Worm (Caenorhabditis elegans): Measurements from ENCODE around the gene T26C5.5.

Gene T26C5.5

ce11 chrII:9236283-9236682 lies 10.3 kb downstream of the T26C5.5 start, which contains the start of gene T26C5.3:
T26C5.3 (plus strand) TSS chrII:9236583.
- TF ChIP-seq ztf-29 (GFP tag; IDR thresholded peaks at IDR 0.05) (no peak), cog-1 (tag; optimal IDR thresholded peaks at IDR 0.05) (no peak), T22C8.4 (GFP tag; IDR thresholded peaks at IDR 0.05) (no peak)

ce11 chrII:9233813-9234212 lies 12.7 kb downstream of the T26C5.5 start:
- no peak for TF ChIP-seq ztf-23 (GFP tag; IDR thresholded peaks at IDR 0.05)
- no peak for TF ChIP-seq flt-1 (GFP tag; IDR thresholded peaks at IDR 0.05)
- no peak for TF ChIP-seq klf-2 (GFP tag; conservative IDR thresholded peaks at IDR 0.05)
- no peak for TF ChIP-seq med-1 (GFP tag; optimal IDR thresholded peaks at IDR 0.05; ENCODE audit: insufficient read depth)
- TF ChIP-seq cog-1 (tag; optimal IDR thresholded peaks at IDR 0.05), result no peak
- TF ChIP-seq T22C8.4 (GFP tag; IDR thresholded peaks at IDR 0.05), result no peak
- no peak for TF ChIP-seq tab-1 (GFP tag; IDR thresholded peaks at IDR 0.05)
- no peak for TF ChIP-seq ref-1 (GFP tag; conservative IDR thresholded peaks at IDR 0.05)
- no peak for TF ChIP-seq ztf-29 (GFP tag; IDR thresholded peaks at IDR 0.05)

- TF ChIP-seq cog-1 (tag; optimal IDR thresholded peaks at IDR 0.05), result no peak
- no peak for TF ChIP-seq ztf-23 (GFP tag; IDR thresholded peaks at IDR 0.05)
- no peak for TF ChIP-seq klf-2 (GFP tag; conservative IDR thresholded peaks at IDR 0.05)
These were observed 13.6 kb downstream of the T26C5.5 start, which contains the start of gene T26C5.2 for ce11 chrII:9232923-9233322. T26C5.2 (plus strand) TSS chrII:9233223.

- TF ChIP-seq tab-1 (GFP tag; IDR thresholded peaks at IDR 0.05) (no peak), ref-1 (GFP tag; conservative IDR thresholded peaks at IDR 0.05) (no peak), cog-1 (tag; optimal IDR thresholded peaks at IDR 0.05) (no peak), flt-1 (GFP tag; IDR thresholded peaks at IDR 0.05) (no peak), klf-2 (GFP tag; conservative IDR thresholded peaks at IDR 0.05) (no peak), ztf-23 (GFP tag; IDR thresholded peaks at IDR 0.05) (no peak), T22C8.4 (GFP tag; IDR thresholded peaks at IDR 0.05) (no peak), ztf-29 (GFP tag; IDR thresholded peaks at IDR 0.05) (no peak), med-1 (GFP tag; optimal IDR thresholded peaks at IDR 0.05; ENCODE audit: insufficient read depth) (no peak)
These were observed 14.1 kb downstream of the T26C5.5 start for ce11 chrII:9232493-9232892.

- TF ChIP-seq ztf-23 (GFP tag; IDR thresholded peaks at IDR 0.05), result no peak
These were observed 15.3 kb downstream of the T26C5.5 start, which contains the start of gene gst-13 for ce11 chrII:9231240-9231639. gst-13 (plus strand) TSS chrII:9231457.

- no peak for TF ChIP-seq ref-1 (GFP tag; conservative IDR thresholded peaks at IDR 0.05)
- TF ChIP-seq klf-2 (GFP tag; conservative IDR thresholded peaks at IDR 0.05), result no peak
These were observed 19.4 kb downstream of the T26C5.5 start, which contains the start of gene abu-14 for ce11 chrII:9227134-9227533. abu-14 (minus strand) TSS chrII:9227214.

ce11 chrII:9222969-9223368 lies 23.6 kb downstream of the T26C5.5 start, which contains the start of gene ZK1067.3:
ZK1067.3 (plus strand) TSS chrII:9223269.
- no peak for TF ChIP-seq cog-1 (tag; optimal IDR thresholded peaks at IDR 0.05)
- TF ChIP-seq ref-1 (GFP tag; conservative IDR thresholded peaks at IDR 0.05), result no peak
- TF ChIP-seq klf-2 (GFP tag; conservative IDR thresholded peaks at IDR 0.05), result no peak
- TF ChIP-seq tab-1 (GFP tag; IDR thresholded peaks at IDR 0.05), result no peak
- no peak for TF ChIP-seq T22C8.4 (GFP tag; IDR thresholded peaks at IDR 0.05)
- TF ChIP-seq med-1 (GFP tag; optimal IDR thresholded peaks at IDR 0.05; ENCODE audit: insufficient read depth), result no peak
- no peak for TF ChIP-seq ztf-23 (GFP tag; IDR thresholded peaks at IDR 0.05)
- no peak for TF ChIP-seq ztf-29 (GFP tag; IDR thresholded peaks at IDR 0.05)
- no peak for TF ChIP-seq flt-1 (GFP tag; IDR thresholded peaks at IDR 0.05)

ce11 chrII:9213055-9213708 lies 33.4 kb downstream of the T26C5.5 start, which contains the start of gene znfx-1:
znfx-1 (plus strand) TSS chrII:9213658.
- TF ChIP-seq med-1 (GFP tag; optimal IDR thresholded peaks at IDR 0.05; ENCODE audit: insufficient read depth), result no peak
- TF ChIP-seq flt-1 (GFP tag; IDR thresholded peaks at IDR 0.05), result no peak
- no peak for TF ChIP-seq ztf-29 (GFP tag; IDR thresholded peaks at IDR 0.05)
- no peak for TF ChIP-seq cog-1 (tag; optimal IDR thresholded peaks at IDR 0.05)
- TF ChIP-seq klf-2 (GFP tag; conservative IDR thresholded peaks at IDR 0.05), result no peak
- TF ChIP-seq tab-1 (GFP tag; IDR thresholded peaks at IDR 0.05), result no peak
- no peak for TF ChIP-seq ztf-23 (GFP tag; IDR thresholded peaks at IDR 0.05)
- TF ChIP-seq T22C8.4 (GFP tag; IDR thresholded peaks at IDR 0.05), result no peak
- no peak for TF ChIP-seq ref-1 (GFP tag; conservative IDR thresholded peaks at IDR 0.05)

- no peak for TF ChIP-seq ztf-23 (GFP tag; IDR thresholded peaks at IDR 0.05)
- no peak for TF ChIP-seq cog-1 (tag; optimal IDR thresholded peaks at IDR 0.05)
- TF ChIP-seq T22C8.4 (GFP tag; IDR thresholded peaks at IDR 0.05), result no peak
- no peak for TF ChIP-seq flt-1 (GFP tag; IDR thresholded peaks at IDR 0.05)
- TF ChIP-seq tab-1 (GFP tag; IDR thresholded peaks at IDR 0.05), result no peak
- TF ChIP-seq klf-2 (GFP tag; conservative IDR thresholded peaks at IDR 0.05), result no peak
- TF ChIP-seq ref-1 (GFP tag; conservative IDR thresholded peaks at IDR 0.05), result no peak
- TF ChIP-seq ztf-29 (GFP tag; IDR thresholded peaks at IDR 0.05), result no peak
- no peak for TF ChIP-seq med-1 (GFP tag; optimal IDR thresholded peaks at IDR 0.05; ENCODE audit: insufficient read depth)
These were observed 34.9 kb downstream of the T26C5.5 start for ce11 chrII:9211684-9212083.

ce11 chrII:9210076-9210475 lies 36.5 kb downstream of the T26C5.5 start, which contains the start of gene ZK1067.4:
ZK1067.4 (plus strand) TSS chrII:9210376.
- TF ChIP-seq T22C8.4 (GFP tag; IDR thresholded peaks at IDR 0.05), result no peak
- no peak for TF ChIP-seq med-1 (GFP tag; optimal IDR thresholded peaks at IDR 0.05; ENCODE audit: insufficient read depth)

ce11 chrII:9197212-9197611 lies 49.3 kb downstream of the T26C5.5 start, which contains the start of gene let-23:
let-23 (plus strand) TSS chrII:9197512.
- TF ChIP-seq cog-1 (tag; optimal IDR thresholded peaks at IDR 0.05) (no peak), tab-1 (GFP tag; IDR thresholded peaks at IDR 0.05) (no peak), klf-2 (GFP tag; conservative IDR thresholded peaks at IDR 0.05) (no peak), T22C8.4 (GFP tag; IDR thresholded peaks at IDR 0.05) (no peak), med-1 (GFP tag; optimal IDR thresholded peaks at IDR 0.05; ENCODE audit: insufficient read depth) (no peak), ztf-23 (GFP tag; IDR thresholded peaks at IDR 0.05) (no peak), flt-1 (GFP tag; IDR thresholded peaks at IDR 0.05) (no peak), ref-1 (GFP tag; conservative IDR thresholded peaks at IDR 0.05) (no peak), ztf-29 (GFP tag; IDR thresholded peaks at IDR 0.05) (no peak)
